Worm (Caenorhabditis elegans) whole organism, L3 larva: ENCODE results near the gene ugt-14.
A peak's percentile ranks its signal among the peaks of the same experiment; 100 is the strongest.

Experiments
- aly-2 ChIP-seq: fragments of 150-350 bp; optimal IDR thresholded peaks from 2 replicates; lab custom pipeline; 2014; ENCODE audit warnings: missing biosample characterization, missing genetic modification characterization
- ama-1 ChIP-seq: fragments of 150-350 bp; optimal IDR thresholded peaks from 2 replicates; lab custom pipeline; 2018
- ceh-28 ChIP-seq: fragments of 150-350 bp; optimal IDR thresholded peaks from 2 replicates; lab custom pipeline; 2014; ENCODE audit warnings: missing biosample characterization, missing genetic modification reagents, missing genetic modification characterization
- ceh-82 ChIP-seq: fragments of 150-350 bp; optimal IDR thresholded peaks from 2 replicates; lab custom pipeline; 2014; ENCODE audit warnings: missing biosample characterization, missing genetic modification characterization
- ceh-9 ChIP-seq: sonication (generic microtip); optimal IDR thresholded peaks from 2 replicates; lab custom pipeline; 2018; ENCODE audit warnings: missing biosample characterization, missing genetic modification characterization
- daf-12 ChIP-seq: fragments of 150-350 bp; optimal IDR thresholded peaks from 2 replicates; lab custom pipeline; 2014; ENCODE audit warnings: missing biosample characterization, missing genetic modification reagents, missing genetic modification characterization
- egl-5 ChIP-seq: fragments of 150-350 bp; optimal IDR thresholded peaks from 2 replicates; lab custom pipeline; 2017; ENCODE audit warnings: missing biosample characterization, missing genetic modification reagents, missing genetic modification characterization, inconsistent platforms
- elt-1 ChIP-seq: fragments of 150-350 bp; optimal IDR thresholded peaks from 2 replicates; lab custom pipeline; 2014; ENCODE audit warnings: missing biosample characterization, missing genetic modification characterization
- elt-2 ChIP-seq: sonication (generic microtip); optimal IDR thresholded peaks from 2 replicates; lab custom pipeline; 2016; ENCODE audit warnings: missing genetic modification reagents, mild to moderate bottlenecking, missing genetic modification characterization, missing compliant biosample characterization
- elt-3 ChIP-seq, 3 experiments: fragments of 150-350 bp in 1 of 3; sonication (generic microtip) in 2 of 3; optimal IDR thresholded peaks; 2 replicates in 2 of 3; 4 replicates in 1 of 3; lab custom pipeline; 2014 to 2017; ENCODE audit warnings: missing biosample characterization in 3 of 3, missing genetic modification characterization in 3 of 3
- eor-1 ChIP-seq, 2 experiments: fragments of 150-350 bp; optimal IDR thresholded peaks; 2 replicates each; lab custom pipeline; 2014 to 2018; ENCODE audit warnings: missing biosample characterization in 2 of 2, missing genetic modification characterization in 2 of 2
- fkh-10 ChIP-seq: sonication (generic microtip); optimal IDR thresholded peaks from 2 replicates; lab custom pipeline; 2017; ENCODE audit warnings: missing biosample characterization, missing genetic modification reagents, missing genetic modification characterization
- fkh-2 ChIP-seq: fragments of 150-350 bp; optimal IDR thresholded peaks from 2 replicates; lab custom pipeline; 2014; ENCODE audit warnings: missing biosample characterization, missing genetic modification reagents, missing genetic modification characterization
- fos-1 ChIP-seq: fragments of 150-350 bp; optimal IDR thresholded peaks from 2 replicates; lab custom pipeline; 2014; ENCODE audit warnings: missing biosample characterization, missing genetic modification characterization
- jun-1 ChIP-seq: fragments of 150-350 bp; optimal IDR thresholded peaks from 2 replicates; lab custom pipeline; 2014; ENCODE audit warnings: missing biosample characterization, missing genetic modification reagents, missing genetic modification characterization
- lin-15B ChIP-seq: fragments of 150-350 bp; optimal IDR thresholded peaks from 2 replicates; lab custom pipeline; 2014; ENCODE audit warnings: missing biosample characterization, missing genetic modification characterization
- mdl-1 ChIP-seq: fragments of 150-350 bp; optimal IDR thresholded peaks from 2 replicates; lab custom pipeline; 2014; ENCODE audit warnings: missing biosample characterization, missing genetic modification characterization
- mml-1 ChIP-seq: fragments of 150-350 bp; sonication (generic microtip); optimal IDR thresholded peaks from 3 replicates; lab custom pipeline; 2014; ENCODE audit warnings: missing biosample characterization, missing genetic modification characterization
- nfya-1 ChIP-seq: sonication (generic microtip); optimal IDR thresholded peaks from 2 replicates; lab custom pipeline; 2017; ENCODE audit warnings: missing genetic modification characterization, mild to moderate bottlenecking, missing compliant biosample characterization, antibody characterized with exemption, moderate library complexity; ENCODE audit not compliant: insufficient read depth
- nhr-11 ChIP-seq: fragments of 150-350 bp; optimal IDR thresholded peaks from 2 replicates; lab custom pipeline; 2014; ENCODE audit warnings: missing biosample characterization, missing genetic modification characterization
- nhr-23 ChIP-seq: fragments of 150-350 bp; optimal IDR thresholded peaks from 2 replicates; lab custom pipeline; 2014; ENCODE audit warnings: missing biosample characterization, missing genetic modification reagents, missing genetic modification characterization
- nhr-237 ChIP-seq: fragments of 150-350 bp; optimal IDR thresholded peaks from 2 replicates; lab custom pipeline; 2014; ENCODE audit warnings: missing biosample characterization, missing genetic modification characterization
- nhr-25 ChIP-seq: sonication (generic microtip); optimal IDR thresholded peaks from 2 replicates; lab custom pipeline; 2017; ENCODE audit warnings: missing biosample characterization, missing genetic modification characterization
- nhr-28 ChIP-seq: fragments of 150-350 bp; optimal IDR thresholded peaks from 2 replicates; lab custom pipeline; 2014; ENCODE audit warnings: missing biosample characterization, missing genetic modification characterization
- nhr-43 ChIP-seq: sonication (generic microtip); optimal IDR thresholded peaks from 2 replicates; lab custom pipeline; 2016; ENCODE audit warnings: mild to moderate bottlenecking, missing genetic modification characterization, missing compliant biosample characterization; ENCODE audit not compliant: poor library complexity, severe bottlenecking
- nhr-67 ChIP-seq: fragments of 150-350 bp; optimal IDR thresholded peaks from 2 replicates; lab custom pipeline; 2014; ENCODE audit warnings: missing biosample characterization, missing genetic modification characterization
- nhr-77 ChIP-seq: fragments of 150-350 bp; optimal IDR thresholded peaks from 2 replicates; lab custom pipeline; 2014; ENCODE audit warnings: missing biosample characterization, missing genetic modification characterization
- pqm-1 ChIP-seq: fragments of 150-350 bp; optimal IDR thresholded peaks from 2 replicates; lab custom pipeline; 2017; ENCODE audit warnings: missing biosample characterization, missing genetic modification characterization, inconsistent platforms
- skn-1 ChIP-seq: fragments of 150-350 bp; optimal IDR thresholded peaks from 2 replicates; lab custom pipeline; 2014; ENCODE audit warnings: missing biosample characterization, missing genetic modification characterization
- snpc-4 ChIP-seq: fragments of 150-350 bp; optimal IDR thresholded peaks from 2 replicates; lab custom pipeline; 2014; ENCODE audit warnings: missing biosample characterization, missing genetic modification characterization
- tbx-2 ChIP-seq: sonication (generic microtip); optimal IDR thresholded peaks from 2 replicates; lab custom pipeline; 2016; ENCODE audit warnings: mild to moderate bottlenecking, missing genetic modification characterization, missing compliant biosample characterization
- ztf-11 ChIP-seq: fragments of 150-350 bp; optimal IDR thresholded peaks from 2 replicates; lab custom pipeline; 2014; ENCODE audit warnings: missing biosample characterization, missing genetic modification characterization
- ztf-4 ChIP-seq: fragments of 150-350 bp; optimal IDR thresholded peaks from 2 replicates; lab custom pipeline; 2014; ENCODE audit warnings: missing biosample characterization, missing genetic modification characterization

Gene ugt-14

DNA sequence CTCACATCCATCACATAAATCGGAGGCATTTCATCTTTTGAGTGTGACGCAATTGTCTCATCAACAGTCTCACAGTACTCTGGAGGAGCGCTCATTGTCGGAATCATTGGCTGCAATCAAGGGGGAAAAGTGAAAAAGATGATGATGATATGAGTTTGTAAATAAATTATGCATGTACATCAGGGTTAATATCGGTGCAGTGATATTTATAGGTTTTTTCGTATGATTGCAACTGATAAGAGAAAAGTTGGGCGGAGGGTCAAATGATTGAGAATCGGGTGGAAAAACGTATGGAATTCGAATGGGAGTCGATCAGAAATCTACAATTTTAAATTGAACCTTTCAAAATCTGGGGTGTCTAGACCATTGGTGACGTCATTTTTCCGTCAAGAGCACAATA lies 8.8 kb downstream of the ugt-14 start, which contains the start of gene H23N18.6:
Gene H23N18.6, minus strand, starts transcription at position 201 of the 400 bp plus-strand sequence.
- TF ChIP-seq pqm-1 (tag; lab: Kevin White, UChicago) (peak; percentile 26), tbx-2 (tag; lab: Kevin White, UChicago) (no peak), elt-2 (peak; percentile 72)

- no peak for TF ChIP-seq jun-1 (tag; lab: Kevin White, UChicago)
- TF ChIP-seq mdl-1 (tag; lab: Kevin White, UChicago) = no peak
- TF ChIP-seq ztf-11 (tag; lab: Kevin White, UChicago) = no peak
- TF ChIP-seq fkh-2 = no peak
- no peak for TF ChIP-seq nhr-23 (tag; lab: Kevin White, UChicago)
- TF ChIP-seq eor-1 (tag; optimal IDR thresholded peaks at IDR 0.05; lab: Kevin White, UChicago) = no peak
- TF ChIP-seq nhr-67 (tag; lab: Kevin White, UChicago) = no peak
- no peak for TF ChIP-seq egl-5 (tag; lab: Kevin White, UChicago)
- TF ChIP-seq nfya-1 (tag; lab: Kevin White, UChicago) = no peak
- no peak for TF ChIP-seq elt-1 (tag; lab: Kevin White, UChicago)
- TF ChIP-seq ztf-4 (tag; lab: Kevin White, UChicago) = no peak
- TF ChIP-seq fos-1 (tag; lab: Kevin White, UChicago) = no peak
- no peak for TF ChIP-seq elt-3 (tag; optimal IDR thresholded peaks at IDR 0.05; lab: Kevin White, UChicago)
- TF ChIP-seq nhr-237 (tag; lab: Kevin White, UChicago) = no peak
- TF ChIP-seq aly-2 (tag; lab: Kevin White, UChicago) = no peak
- TF ChIP-seq daf-12 (tag; lab: Kevin White, UChicago) = no peak
Measured at ce11 chrV:4918091-4918624, 12.1 kb downstream of the ugt-14 start, which contains the start of gene C02E7.7. Gene C02E7.7, minus strand, starts transcription at chrV:4918574.

- TF ChIP-seq elt-1 (tag; lab: Kevin White, UChicago) = peak; percentile 94
- TF ChIP-seq ceh-82 (tag; lab: Kevin White, UChicago) = no peak
- peak; percentile 97 for TF ChIP-seq nhr-25 (tag; lab: Kevin White, UChicago)
- TF ChIP-seq ceh-9 = no peak
- TF ChIP-seq elt-2 = no peak
- TF ChIP-seq elt-3 (tag; optimal IDR thresholded peaks at IDR 0.05; lab: Kevin White, UChicago) = peak in 1 of 3 experiments; percentile 22
- no peak for TF ChIP-seq mdl-1 (tag; lab: Kevin White, UChicago)
- TF ChIP-seq snpc-4 (tag; lab: Kevin White, UChicago) = no peak
- no peak for TF ChIP-seq ama-1
- TF ChIP-seq nhr-23 (tag; lab: Kevin White, UChicago) = peak; percentile 0
- no peak for TF ChIP-seq pqm-1 (tag; lab: Kevin White, UChicago)
- TF ChIP-seq nhr-67 (tag; lab: Kevin White, UChicago) = no peak
- peak; percentile 9 for TF ChIP-seq nfya-1 (tag; lab: Kevin White, UChicago)
- no peak for TF ChIP-seq eor-1 (tag; optimal IDR thresholded peaks at IDR 0.05; lab: Kevin White, UChicago)
- peak; percentile 92 for TF ChIP-seq nhr-43
- no peak for TF ChIP-seq nhr-77 (tag; lab: Kevin White, UChicago)
Measured at ce11 chrV:4918664-4919257, 12.7 kb downstream of the ugt-14 start, which contains the start of gene C02E7.6. Gene C02E7.6, plus strand, starts transcription at chrV:4919207.

DNA sequence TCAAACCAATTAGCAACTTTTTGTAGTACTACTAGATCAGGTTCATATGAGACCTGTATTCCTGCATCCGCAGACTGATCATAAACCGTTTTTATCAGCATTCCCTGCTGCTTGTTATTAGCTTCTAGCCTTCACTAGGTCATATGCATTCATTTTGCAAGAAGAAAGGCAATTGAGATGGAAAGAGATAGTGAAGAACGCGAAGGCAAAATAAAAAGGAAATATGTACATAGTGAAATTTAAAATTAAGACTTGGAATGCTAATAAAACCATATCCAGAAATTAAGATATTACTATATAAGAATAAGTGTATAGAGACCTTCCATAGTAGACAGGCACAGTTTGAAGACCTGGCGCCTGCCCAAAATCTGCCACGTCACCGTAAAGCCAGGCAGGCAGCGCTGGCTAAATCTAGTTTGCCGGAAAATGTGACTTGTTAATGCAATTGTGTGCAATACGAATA lies 14.7 kb downstream of the ugt-14 start, which contains the start of the genes C02E7.8 and srh-23:
Gene C02E7.8, minus strand, starts transcription at position 101 of the 463 bp plus-strand sequence.
Gene srh-23, plus strand, starts transcription at position 413 of the 463 bp plus-strand sequence.
- no peak for TF ChIP-seq mml-1 (tag; lab: Kevin White, UChicago)
- TF ChIP-seq lin-15B (tag; lab: Kevin White, UChicago) = no peak
- TF ChIP-seq nhr-28 = no peak
- no peak for TF ChIP-seq skn-1 (tag; lab: Kevin White, UChicago)
- TF ChIP-seq ceh-28 = no peak

- no peak for TF ChIP-seq elt-3 (tag; optimal IDR thresholded peaks at IDR 0.05; lab: Kevin White, UChicago)
- TF ChIP-seq nhr-11 = no peak
- TF ChIP-seq fkh-10 (GFP tag; lab: Kevin White, UChicago) = no peak
- no peak for TF ChIP-seq fos-1 (tag; lab: Kevin White, UChicago)
- no peak for TF ChIP-seq skn-1 (tag; lab: Kevin White, UChicago)
Measured at ce11 chrV:4922024-4922423, 16.0 kb downstream of the ugt-14 start, which contains the start of gene srh-22. Gene srh-22, plus strand, starts transcription at chrV:4922324.
